Fruit fly (Drosophila melanogaster): ENCODE results near the gene CG13606.

DNA sequence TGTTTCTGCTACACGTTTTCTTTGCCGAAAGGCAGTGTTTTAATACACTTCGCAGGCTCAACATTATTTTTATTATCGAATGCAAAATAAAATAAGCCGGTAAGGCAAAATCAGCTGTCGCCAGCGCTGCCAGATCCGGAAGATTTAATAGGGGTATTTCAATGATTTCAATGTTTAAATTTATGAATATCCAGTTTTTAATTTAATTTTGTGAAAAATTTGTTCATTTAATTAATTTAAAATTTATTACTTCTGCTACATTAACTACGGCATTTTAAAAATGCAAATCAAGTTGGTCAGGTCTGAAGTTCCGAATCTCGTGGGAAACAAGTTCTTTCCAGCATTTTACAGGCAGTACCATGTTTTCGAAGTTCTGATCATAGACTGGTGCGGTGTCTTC is 23.6 kb upstream of the CG13606 start, which contains the start of gene Slimp:
- TF ChIP-seq slou (GFP tag; optimal IDR thresholded peaks at IDR 0.05): no peak
- no peak for TF ChIP-seq pita (GFP tag; optimal IDR thresholded peaks at IDR 0.05)
- TF ChIP-seq CG6765 (GFP tag; optimal IDR thresholded peaks at IDR 0.05): no peak
- TF ChIP-seq dan (GFP tag; IDR thresholded peaks at IDR 0.05): no peak
- TF ChIP-seq fd96Cb (tag; optimal IDR thresholded peaks at IDR 0.05): no peak

All from whole organism, embryonic.